Fruit fly (Drosophila melanogaster): ENCODE measurements around the gene bab2.

bab2 gene

DNA sequence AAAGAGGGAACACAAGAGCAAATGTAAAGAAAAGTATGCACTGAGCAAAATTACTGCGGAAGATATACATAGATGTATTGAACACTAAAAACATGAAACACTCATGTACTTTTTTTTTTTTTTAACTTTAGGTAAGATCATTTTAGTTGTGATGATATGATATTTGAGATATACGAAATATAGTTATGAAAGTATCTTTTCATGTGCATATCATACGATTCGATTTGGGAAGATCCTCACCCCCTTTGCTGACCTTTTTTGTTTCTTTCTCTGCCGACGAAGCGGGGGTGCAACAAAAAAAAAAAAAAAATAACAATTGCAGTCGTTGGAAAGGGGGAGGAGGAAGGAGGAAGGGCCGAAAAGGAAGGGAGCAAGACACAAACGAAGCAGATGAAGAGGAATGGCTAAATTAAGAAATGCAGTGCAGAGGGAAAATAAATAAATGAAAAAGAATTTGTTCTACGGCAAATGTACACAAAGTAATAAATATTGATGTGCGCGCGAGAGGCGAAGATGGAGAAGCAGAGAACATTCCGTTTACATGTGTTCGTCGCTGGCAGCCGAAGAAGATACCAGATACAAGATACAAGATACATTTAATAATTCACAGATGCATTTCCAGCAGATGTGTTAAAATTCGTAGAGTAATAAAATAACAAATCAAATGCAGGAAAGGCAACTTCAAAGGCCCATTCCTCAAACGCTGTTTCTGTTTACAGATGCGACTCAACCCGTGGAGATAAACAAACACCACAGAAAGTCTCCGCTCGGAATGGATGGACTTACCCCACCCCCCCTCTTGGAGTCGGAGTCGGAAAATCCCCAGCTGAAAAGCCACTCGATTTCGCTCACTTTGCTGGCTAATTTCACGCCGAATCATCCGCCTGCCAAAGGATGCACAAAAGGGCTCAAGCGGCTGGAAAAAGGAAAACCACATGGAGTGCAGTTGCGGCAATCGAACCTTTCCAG is 9.8 kb downstream of the bab2 start:
- no peak for TF ChIP-seq vri (GFP tag; optimal IDR thresholded peaks at IDR 0.05)
- no peak for TF ChIP-seq CG6276 (GFP tag; optimal IDR thresholded peaks at IDR 0.05)
- TF ChIP-seq Hr38 (GFP tag; optimal IDR thresholded peaks at IDR 0.05): no peak
- TF ChIP-seq net (GFP tag; optimal IDR thresholded peaks at IDR 0.05): peak; percentile 13
- TF ChIP-seq fkh (GFP tag; optimal IDR thresholded peaks at IDR 0.05): peak; percentile 70
- no peak for TF ChIP-seq salr (GFP tag; optimal IDR thresholded peaks at IDR 0.05)
- TF ChIP-seq CG16779 (tag; optimal IDR thresholded peaks at IDR 0.05): peak; percentile 4
- TF ChIP-seq CG6792 (GFP tag; optimal IDR thresholded peaks at IDR 0.05): peak; percentile 8
- TF ChIP-seq CG11294 (GFP tag; IDR thresholded peaks at IDR 0.05): no peak
- TF ChIP-seq dsx (GFP tag; optimal IDR thresholded peaks at IDR 0.05; ENCODE audit: poor library complexity, severe bottlenecking): peak; percentile 75
- TF ChIP-seq Gug (GFP tag; IDR thresholded peaks at IDR 0.05): no peak
- no peak for TF ChIP-seq CG1621 (tag; optimal IDR thresholded peaks at IDR 0.05)
- no peak for TF ChIP-seq Hr4 (GFP tag; optimal IDR thresholded peaks at IDR 0.05)
- peak; percentile 27 for TF ChIP-seq OdsH (GFP tag; optimal IDR thresholded peaks at IDR 0.05)
- TF ChIP-seq CG11762 (GFP tag; optimal IDR thresholded peaks at IDR 0.05; ENCODE audit: insufficient read depth): no peak
- TF ChIP-seq eg (GFP tag; IDR thresholded peaks at IDR 0.05): 0 out of 3 replicates have a peak, but pooled peaks have one; percentile 13
- TF ChIP-seq pdm3 (GFP tag; optimal IDR thresholded peaks at IDR 0.05): peak; percentile 36
- TF ChIP-seq Met (GFP tag; optimal IDR thresholded peaks at IDR 0.05): peak; percentile 47
- TF ChIP-seq Eip75B (GFP tag; optimal IDR thresholded peaks at IDR 0.05): peak; percentile 71
- TF ChIP-seq Smox (GFP tag; optimal IDR thresholded peaks at IDR 0.05): no peak
- no peak for TF ChIP-seq fd85E (GFP tag; optimal IDR thresholded peaks at IDR 0.05)
- peak; percentile 27 for TF ChIP-seq spab (GFP tag; optimal IDR thresholded peaks at IDR 0.05)
- TF ChIP-seq Lpt (GFP tag; optimal IDR thresholded peaks at IDR 0.05): no peak
- peak; percentile 67; the same call in 2 of the 3 replicates for TF ChIP-seq CG6163 (GFP tag; IDR thresholded peaks at IDR 0.05)
- peak; percentile 35 for TF ChIP-seq CG3032 (tag; optimal IDR thresholded peaks at IDR 0.05)
- TF ChIP-seq CG6854 (GFP tag; optimal IDR thresholded peaks at IDR 0.05): no peak
- TF ChIP-seq Blimp-1 (GFP tag; optimal IDR thresholded peaks at IDR 0.05): no peak
- peak; percentile 45 for TF ChIP-seq achi (GFP tag; optimal IDR thresholded peaks at IDR 0.05)
- TF ChIP-seq Ets96B (tag; optimal IDR thresholded peaks at IDR 0.05): peak; percentile 50
- TF ChIP-seq lz (GFP tag; optimal IDR thresholded peaks at IDR 0.05): peak; percentile 25
- peak; percentile 39 for TF ChIP-seq acj6 (GFP tag; optimal IDR thresholded peaks at IDR 0.05)
- peak; percentile 11 for TF ChIP-seq CG7368 (GFP tag; optimal IDR thresholded peaks at IDR 0.05)
- peak; percentile 43 for TF ChIP-seq CG10669 (GFP tag; optimal IDR thresholded peaks at IDR 0.05)
- TF ChIP-seq Ets21C (GFP tag; optimal IDR thresholded peaks at IDR 0.05): no peak
- no peak for TF ChIP-seq dac (GFP tag; optimal IDR thresholded peaks at IDR 0.05)
- TF ChIP-seq svp (GFP tag): peak; percentile 60
- peak; percentile 34 for TF ChIP-seq cyc (GFP tag; optimal IDR thresholded peaks at IDR 0.05)
- peak; percentile 86 for TF ChIP-seq Eip78C (GFP tag)
- peak; percentile 43 for TF ChIP-seq Hr39 (GFP tag; optimal IDR thresholded peaks at IDR 0.05)
- TF ChIP-seq CG32006 (GFP tag; optimal IDR thresholded peaks at IDR 0.05): no peak
- peak; percentile 23 for TF ChIP-seq Sox102F (GFP tag; optimal IDR thresholded peaks at IDR 0.05)
- peak; percentile 22 for TF ChIP-seq fd59A (GFP tag; optimal IDR thresholded peaks at IDR 0.05)
- TF ChIP-seq CG8319 (GFP tag; optimal IDR thresholded peaks at IDR 0.05): no peak
- no peak for TF ChIP-seq Sox15 (GFP tag; optimal IDR thresholded peaks at IDR 0.05)
- no peak for TF ChIP-seq CG9139 (GFP tag; optimal IDR thresholded peaks at IDR 0.05)
- peak; percentile 45 for TF ChIP-seq topi (GFP tag; optimal IDR thresholded peaks at IDR 0.05)
- peak; percentile 43 for TF ChIP-seq CG31627 (GFP tag; optimal IDR thresholded peaks at IDR 0.05)
- TF ChIP-seq CG4318 (GFP tag; optimal IDR thresholded peaks at IDR 0.05): no peak
- TF ChIP-seq CG10631 (GFP tag; optimal IDR thresholded peaks at IDR 0.05): peak; percentile 45
- no peak for TF ChIP-seq CG15336 (GFP tag; IDR thresholded peaks at IDR 0.05)
